Fruit fly (Drosophila melanogaster): ENCODE data around the gene CG45101.

The CG45101 gene

DNA sequence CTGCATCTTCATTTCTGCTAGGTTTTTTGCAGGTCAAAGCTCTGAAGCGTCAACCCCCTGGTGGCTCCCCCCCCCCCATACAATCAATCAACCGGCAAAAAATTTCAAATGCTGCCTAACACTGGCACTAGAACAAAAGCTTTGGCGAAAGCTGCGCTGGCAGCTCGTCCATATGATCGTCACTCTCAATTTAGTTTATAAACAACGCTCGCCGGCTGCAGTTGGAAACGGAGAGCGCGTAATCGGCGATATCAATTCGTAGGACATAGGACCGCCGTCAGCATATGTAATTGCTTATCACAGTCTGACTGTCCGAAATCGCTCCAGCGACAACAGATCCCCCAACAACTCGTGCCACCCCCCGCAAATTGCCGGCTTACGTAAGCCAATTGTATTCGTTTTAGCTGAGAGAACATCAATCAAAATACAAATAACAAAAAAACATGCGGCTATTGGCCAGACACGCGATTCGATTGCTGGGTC is 5.6 kb downstream of the CG45101 start, which contains the start of gene Mocs1 (continued):
- TF ChIP-seq CG8765 (GFP tag; IDR thresholded peaks at IDR 0.05): no peak
- peak; percentile 26; the same call in 1 of the 2 replicates for TF ChIP-seq CG42726 (GFP tag; IDR thresholded peaks at IDR 0.05; ENCODE audit: partially characterized antibody)
- no peak for TF ChIP-seq Ravus (GFP tag; IDR thresholded peaks at IDR 0.05)
- no peak for TF ChIP-seq ro (GFP tag; IDR thresholded peaks at IDR 0.05)
- TF ChIP-seq CG12219 (GFP tag; optimal IDR thresholded peaks at IDR 0.05): no peak
- TF ChIP-seq bsh (GFP tag; optimal IDR thresholded peaks at IDR 0.05): no peak
- no peak for TF ChIP-seq lbe (GFP tag; optimal IDR thresholded peaks at IDR 0.05)

DNA sequence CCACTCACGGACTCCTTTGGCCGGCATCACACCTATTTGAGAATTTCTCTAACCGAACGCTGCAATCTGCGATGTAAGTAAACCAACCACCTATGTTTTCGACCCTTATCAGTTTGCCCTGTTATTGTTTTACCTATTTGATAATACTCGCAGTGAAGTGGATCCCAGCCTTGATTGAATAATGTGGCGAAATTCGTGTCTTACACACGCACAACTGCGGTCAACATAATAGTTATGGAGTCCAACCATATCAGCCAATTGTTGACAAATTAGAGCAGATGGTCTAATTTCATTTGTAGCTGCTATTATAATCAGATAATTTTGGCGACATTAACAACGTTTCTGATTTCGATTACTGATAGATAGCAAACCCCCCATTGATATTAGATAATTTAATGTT is 6.3 kb downstream of the CG45101 start:
- no peak for TF ChIP-seq CG10959 (GFP tag; IDR thresholded peaks at IDR 0.05)
- no peak for TF ChIP-seq CG31365 (tag; optimal IDR thresholded peaks at IDR 0.05)
- no peak for TF ChIP-seq sna (GFP tag; IDR thresholded peaks at IDR 0.05; ENCODE audit: partially characterized antibody)
- TF ChIP-seq exex (tag; optimal IDR thresholded peaks at IDR 0.05): peak; percentile 79
- TF ChIP-seq kni (GFP tag; optimal IDR thresholded peaks at IDR 0.05): no peak
- TF ChIP-seq CG10147 (GFP tag; optimal IDR thresholded peaks at IDR 0.05): no peak
- TF ChIP-seq CG5953 (GFP tag; IDR thresholded peaks at IDR 0.05): no peak
- no peak for TF ChIP-seq fd64A (GFP tag; optimal IDR thresholded peaks at IDR 0.05)
- no peak for TF ChIP-seq CG4328 (GFP tag; optimal IDR thresholded peaks at IDR 0.05)
- TF ChIP-seq h (optimal IDR thresholded peaks at IDR 0.05): no peak
- no peak for TF ChIP-seq Atf6 (GFP tag; IDR thresholded peaks at IDR 0.05)
- TF ChIP-seq psq (GFP tag; optimal IDR thresholded peaks at IDR 0.05): no peak
- no peak for TF ChIP-seq CG8765 (GFP tag; IDR thresholded peaks at IDR 0.05)
- TF ChIP-seq Ets97D (GFP tag; optimal IDR thresholded peaks at IDR 0.05): no peak
- TF ChIP-seq grn (GFP tag; optimal IDR thresholded peaks at IDR 0.05): peak; percentile 30
- no peak for TF ChIP-seq PHDP (tag; optimal IDR thresholded peaks at IDR 0.05)
- TF ChIP-seq TFAM (GFP tag; optimal IDR thresholded peaks at IDR 0.05): no peak
- TF ChIP-seq CG6854 (GFP tag; optimal IDR thresholded peaks at IDR 0.05): no peak
- no peak for TF ChIP-seq Sry-β (GFP tag; optimal IDR thresholded peaks at IDR 0.05)
- no peak for TF ChIP-seq CG17359 (tag; optimal IDR thresholded peaks at IDR 0.05)
- TF ChIP-seq Fer2 (tag; optimal IDR thresholded peaks at IDR 0.05): no peak
- no peak for TF ChIP-seq CG3847 (GFP tag; IDR thresholded peaks at IDR 0.05)
- no peak for TF ChIP-seq luna (GFP tag; optimal IDR thresholded peaks at IDR 0.05)
- no peak for TF ChIP-seq tna (GFP tag; IDR thresholded peaks at IDR 0.05; ENCODE audit: partially characterized antibody)
- no peak for TF ChIP-seq tin (GFP tag; optimal IDR thresholded peaks at IDR 0.05)
- no peak for TF ChIP-seq CG15011 (GFP tag; optimal IDR thresholded peaks at IDR 0.05)
- no peak for TF ChIP-seq Doc3 (GFP tag; IDR thresholded peaks at IDR 0.05; ENCODE audit: partially characterized antibody)
- TF ChIP-seq bowl (GFP tag; IDR thresholded peaks at IDR 0.05): no peak
- no peak for TF ChIP-seq CG10209 (GFP tag; optimal IDR thresholded peaks at IDR 0.05)
- TF ChIP-seq mirr (GFP tag; optimal IDR thresholded peaks at IDR 0.05): peak; percentile 79
- no peak for TF ChIP-seq CG7928 (GFP tag; optimal IDR thresholded peaks at IDR 0.05)
- 0 out of 2 replicates have a peak, but pooled peaks have one; percentile 27 for TF ChIP-seq nerfin-2 (GFP tag; IDR thresholded peaks at IDR 0.05; ENCODE audit: partially characterized antibody)
- TF ChIP-seq Med (GFP tag): peak; percentile 18
- no peak for TF ChIP-seq CG9797 (GFP tag; optimal IDR thresholded peaks at IDR 0.05)
- no peak for TF ChIP-seq gcm (GFP tag; optimal IDR thresholded peaks at IDR 0.05)
- TF ChIP-seq Elba2 (GFP tag; optimal IDR thresholded peaks at IDR 0.05): no peak
- no peak for TF ChIP-seq CG18476 (GFP tag; optimal IDR thresholded peaks at IDR 0.05)
- no peak for TF ChIP-seq CG13123 (GFP tag; optimal IDR thresholded peaks at IDR 0.05)
- TF ChIP-seq CG17186 (GFP tag; optimal IDR thresholded peaks at IDR 0.05): no peak
- TF ChIP-seq Scr (GFP tag; IDR thresholded peaks at IDR 0.05; ENCODE audit: partially characterized antibody): no peak
- TF ChIP-seq Optix (GFP tag; IDR thresholded peaks at IDR 0.05): no peak
- no peak for TF ChIP-seq CG12155 (GFP tag; optimal IDR thresholded peaks at IDR 0.05)
- TF ChIP-seq CG3838 (GFP tag; optimal IDR thresholded peaks at IDR 0.05): no peak

All from whole organism, embryonic.